Fruit fly (Drosophila melanogaster): Measurements from ENCODE around the gene del.

del gene

dm6 chr2L:21163311-21163842 is 15.0 kb upstream of the del start, which contains the start of gene Noc2 (continued):
- peak; percentile 46 for TF ChIP-seq HmgZ (tag; optimal IDR thresholded peaks at IDR 0.05)
- peak; percentile 32 for TF ChIP-seq Blimp-1 (GFP tag; optimal IDR thresholded peaks at IDR 0.05)
- no peak for TF ChIP-seq h (optimal IDR thresholded peaks at IDR 0.05)
- peak; percentile 46 for TF ChIP-seq YL-1 (GFP tag; optimal IDR thresholded peaks at IDR 0.05)
- no peak for TF ChIP-seq da (GFP tag; optimal IDR thresholded peaks at IDR 0.05)
- TF ChIP-seq Xrp1 (GFP tag; IDR thresholded peaks at IDR 0.05): peak; percentile 45; the same call in 1 of the 2 replicates
- no peak for TF ChIP-seq CG3726 (GFP tag; IDR thresholded peaks at IDR 0.05)
- no peak for TF ChIP-seq CG12219 (GFP tag; optimal IDR thresholded peaks at IDR 0.05)
- no peak for TF ChIP-seq chinmo (GFP tag; IDR thresholded peaks at IDR 0.05; ENCODE audit: partially characterized antibody)
- no peak for TF ChIP-seq Lim3 (GFP tag; IDR thresholded peaks at IDR 0.05)
- peak; percentile 30 for TF ChIP-seq Ets97D (GFP tag; optimal IDR thresholded peaks at IDR 0.05)
- TF ChIP-seq HmgD (GFP tag; optimal IDR thresholded peaks at IDR 0.05): peak; percentile 1
- TF ChIP-seq ems (GFP tag; optimal IDR thresholded peaks at IDR 0.05): peak; percentile 21
- peak; percentile 54 for TF ChIP-seq CG3847 (GFP tag; IDR thresholded peaks at IDR 0.05)
- TF ChIP-seq trem (tag; optimal IDR thresholded peaks at IDR 0.05): peak; percentile 92
- TF ChIP-seq CG30403 (GFP tag; optimal IDR thresholded peaks at IDR 0.05): peak; percentile 63
- no peak for TF ChIP-seq scrt (GFP tag; optimal IDR thresholded peaks at IDR 0.05)
- TF ChIP-seq CG10366 (GFP tag; IDR thresholded peaks at IDR 0.05): peak; percentile 45
- no peak for TF ChIP-seq caup (GFP tag; optimal IDR thresholded peaks at IDR 0.05; ENCODE audit: severe bottlenecking)
- no peak for TF ChIP-seq tap (tag; optimal IDR thresholded peaks at IDR 0.05)
- TF ChIP-seq ara (GFP tag; IDR thresholded peaks at IDR 0.05): no peak
- peak; percentile 21 for TF ChIP-seq ewg (GFP tag; optimal IDR thresholded peaks at IDR 0.05)
- TF ChIP-seq CG8944 (GFP tag; optimal IDR thresholded peaks at IDR 0.05): peak; percentile 16
- TF ChIP-seq sug (tag; optimal IDR thresholded peaks at IDR 0.05): peak; percentile 40
- TF ChIP-seq unc-4 (GFP tag; IDR thresholded peaks at IDR 0.05; ENCODE audit: partially characterized antibody): no peak
- peak; percentile 34 for TF ChIP-seq Chrac-16 (GFP tag; optimal IDR thresholded peaks at IDR 0.05)
- TF ChIP-seq Abd-B (GFP tag; optimal IDR thresholded peaks at IDR 0.05): peak; percentile 54
- TF ChIP-seq slou (GFP tag; optimal IDR thresholded peaks at IDR 0.05): peak; percentile 31
- peak; percentile 58 for TF ChIP-seq dysf (GFP tag; IDR thresholded peaks at IDR 0.05)
- TF ChIP-seq kni (GFP tag; optimal IDR thresholded peaks at IDR 0.05): no peak
- TF ChIP-seq vvl (GFP tag; IDR thresholded peaks at IDR 0.05): peak; percentile 20; the same call in 1 of the 2 replicates
- TF ChIP-seq Dad (GFP tag; optimal IDR thresholded peaks at IDR 0.05): no peak
- TF ChIP-seq tna (GFP tag; IDR thresholded peaks at IDR 0.05; ENCODE audit: partially characterized antibody): no peak
- no peak for TF ChIP-seq CG3838 (GFP tag; optimal IDR thresholded peaks at IDR 0.05)
- TF ChIP-seq Mad (GFP tag; optimal IDR thresholded peaks at IDR 0.05): peak; percentile 13
- no peak for TF ChIP-seq CG9876 (GFP tag; optimal IDR thresholded peaks at IDR 0.05)
- no peak for TF ChIP-seq emc (GFP tag; optimal IDR thresholded peaks at IDR 0.05)
- TF ChIP-seq CG8765 (GFP tag; IDR thresholded peaks at IDR 0.05): 0 out of 2 replicates have a peak, but pooled peaks have one; percentile 11
- TF ChIP-seq gem (tag; optimal IDR thresholded peaks at IDR 0.05): peak; percentile 65
- TF ChIP-seq Lhr (GFP tag; optimal IDR thresholded peaks at IDR 0.05): peak; percentile 15
- TF ChIP-seq Hr51 (GFP tag; optimal IDR thresholded peaks at IDR 0.05): peak in 1 of 2 experiments; percentile 43
- TF ChIP-seq CG12659 (GFP tag; optimal IDR thresholded peaks at IDR 0.05): no peak
- 0 out of 2 replicates have a peak, but pooled peaks have one; percentile 32 for TF ChIP-seq ap (GFP tag; IDR thresholded peaks at IDR 0.05)
- peak; percentile 64 for TF ChIP-seq CG13424 (tag; optimal IDR thresholded peaks at IDR 0.05)
- TF ChIP-seq CG12299 (tag; optimal IDR thresholded peaks at IDR 0.05): no peak
- TF ChIP-seq tup (GFP tag; optimal IDR thresholded peaks at IDR 0.05): no peak
- peak; percentile 74 for TF ChIP-seq Ets65A (GFP tag)
- TF ChIP-seq Atf-2 (GFP tag; optimal IDR thresholded peaks at IDR 0.05): no peak
- no peak for TF ChIP-seq wor (GFP tag; IDR thresholded peaks at IDR 0.05)
- TF ChIP-seq Poxn (GFP tag; IDR thresholded peaks at IDR 0.05): no peak
- no peak for TF ChIP-seq cg (GFP tag; optimal IDR thresholded peaks at IDR 0.05)
